Fruit fly (Drosophila melanogaster): ENCODE data around the gene L2HGDH.

The L2HGDH gene

DNA sequence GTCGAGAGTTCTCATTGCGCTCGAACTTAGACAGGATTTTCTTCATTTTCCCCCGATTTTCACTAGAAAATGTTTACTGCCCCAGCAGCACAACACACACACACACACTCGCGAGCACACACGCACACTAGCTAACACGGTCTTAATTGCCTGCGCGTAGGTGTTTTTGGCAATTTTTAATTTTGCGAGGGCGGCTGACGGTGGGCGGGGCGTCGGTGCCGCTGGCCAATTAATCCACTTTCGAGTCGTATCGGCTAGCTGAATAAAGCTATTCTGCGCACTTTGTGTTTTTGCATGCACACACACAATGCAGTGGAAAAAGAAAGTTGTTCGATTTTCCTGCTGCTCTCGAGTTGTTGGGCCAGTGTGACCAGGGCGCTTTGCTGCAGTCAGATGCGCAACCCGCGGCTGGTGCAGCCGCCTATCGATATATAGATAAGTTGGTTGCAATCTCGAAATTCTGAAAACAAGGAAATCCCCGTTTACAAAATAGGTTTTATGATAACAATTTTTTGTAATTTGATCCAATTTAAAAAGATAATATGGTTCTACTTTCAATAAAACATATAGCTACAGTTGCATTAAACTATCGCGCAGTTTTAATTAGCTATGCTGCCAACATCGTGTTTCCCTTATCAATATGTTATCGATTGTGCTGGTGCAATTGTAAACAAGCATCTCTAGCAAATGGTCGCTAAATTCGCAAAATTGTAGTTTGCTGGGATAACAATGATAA lies 5.7 kb downstream of the L2HGDH start, which contains the start of the genes Nak and Tango6:
Gene Nak (minus strand): TSS at position 375 of the 736 bp plus-strand sequence.
Gene Tango6 (plus strand): TSS at position 659 of the 736 bp plus-strand sequence.
- TF ChIP-seq EcR (GFP tag; optimal IDR thresholded peaks at IDR 0.05) (no peak), CG8478 (optimal IDR thresholded peaks at IDR 0.05) (peak; percentile 14), usp (GFP tag; optimal IDR thresholded peaks at IDR 0.05) (no peak), pan (optimal IDR thresholded peaks at IDR 0.05) (no peak)

- TF ChIP-seq usp (GFP tag; optimal IDR thresholded peaks at IDR 0.05) (no peak), psq (optimal IDR thresholded peaks at IDR 0.05) (no peak), pan (optimal IDR thresholded peaks at IDR 0.05) (no peak), CG8478 (optimal IDR thresholded peaks at IDR 0.05) (no peak), Dll (optimal IDR thresholded peaks at IDR 0.05) (no peak), EcR (GFP tag; optimal IDR thresholded peaks at IDR 0.05) (no peak)
These were observed 6.4 kb downstream of the L2HGDH start for dm6 chr2L:18967897-18968296.

DNA sequence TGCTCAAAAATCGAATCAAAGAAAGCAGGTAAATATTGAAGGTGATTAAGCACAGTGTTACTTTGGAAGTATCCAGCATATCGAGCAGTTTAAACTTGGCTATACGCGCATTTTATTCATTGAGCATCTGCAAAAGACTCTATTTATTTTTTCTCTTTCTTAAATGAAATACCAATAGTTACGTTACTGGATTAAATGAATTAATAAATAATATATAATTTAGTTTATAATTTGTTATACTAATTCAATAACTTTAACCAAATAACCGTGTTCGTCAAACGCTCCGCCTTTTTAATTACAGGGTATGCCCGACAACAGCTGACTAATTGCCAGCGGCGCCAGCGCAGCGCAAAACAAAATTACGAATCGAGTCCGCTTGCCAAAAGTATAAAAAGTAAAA lies 7.4 kb downstream of the L2HGDH start:
- TF ChIP-seq pan (optimal IDR thresholded peaks at IDR 0.05): peak; percentile 63
- no peak for TF ChIP-seq usp (GFP tag; optimal IDR thresholded peaks at IDR 0.05)
- TF ChIP-seq EcR (GFP tag; optimal IDR thresholded peaks at IDR 0.05): no peak
- TF ChIP-seq psq (optimal IDR thresholded peaks at IDR 0.05): no peak

DNA sequence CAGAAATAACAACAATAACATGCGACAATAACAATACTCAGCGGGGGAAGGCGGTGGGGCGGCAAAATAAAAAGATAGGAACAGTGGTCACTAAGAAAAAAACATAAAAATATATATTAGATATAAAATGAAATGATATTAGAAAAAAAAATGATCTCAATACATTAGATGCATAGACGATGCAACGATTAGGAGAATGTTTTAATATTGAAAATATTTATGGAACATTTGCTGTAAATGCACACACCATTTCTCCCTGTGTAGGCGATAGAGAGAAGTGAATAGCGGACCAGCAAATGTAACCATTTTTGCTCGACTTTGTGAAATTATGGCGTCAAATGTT lies 8.1 kb downstream of the L2HGDH start:
- TF ChIP-seq Dll (optimal IDR thresholded peaks at IDR 0.05) (no peak), pan (optimal IDR thresholded peaks at IDR 0.05) (no peak), psq (optimal IDR thresholded peaks at IDR 0.05) (no peak)

dm6 chr2L:18965367-18966213 lies 8.7 kb downstream of the L2HGDH start:
- peak; percentile 59 for TF ChIP-seq pan (optimal IDR thresholded peaks at IDR 0.05)
- TF ChIP-seq usp (GFP tag; optimal IDR thresholded peaks at IDR 0.05): no peak

DNA sequence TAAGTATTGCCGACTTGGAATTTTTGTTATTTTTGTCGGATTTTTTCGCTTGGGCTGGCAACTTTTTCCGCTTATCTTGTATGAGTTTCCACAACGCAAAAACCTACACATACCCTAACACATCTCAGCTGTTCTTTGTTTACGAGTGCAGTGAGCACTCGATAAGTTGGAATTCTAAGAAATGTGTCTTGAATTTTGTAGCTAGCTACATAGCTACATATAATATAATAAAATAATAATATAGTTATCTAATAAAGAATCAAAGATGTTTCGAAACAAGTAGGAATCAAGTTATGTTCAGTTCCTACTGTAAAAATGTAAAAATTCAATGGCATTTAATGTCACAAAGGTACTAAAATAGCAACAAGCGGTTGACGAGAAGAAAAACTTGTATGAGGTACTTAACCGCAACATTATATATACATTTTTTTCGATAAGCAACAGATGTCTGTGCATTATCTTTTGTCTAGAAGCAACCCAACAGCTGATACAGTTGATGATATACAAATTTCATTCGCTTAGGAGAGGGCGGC lies 17.0 kb downstream of the L2HGDH start, which contains the start of gene Bhmt:
Gene Bhmt (minus strand): TSS at position 170 of the 533 bp plus-strand sequence.
- TF ChIP-seq CG8478 (optimal IDR thresholded peaks at IDR 0.05): no peak

- peak; percentile 7 for TF ChIP-seq pan (optimal IDR thresholded peaks at IDR 0.05)
- TF ChIP-seq usp (GFP tag; optimal IDR thresholded peaks at IDR 0.05): no peak
- no peak for TF ChIP-seq CG8478 (optimal IDR thresholded peaks at IDR 0.05)
- no peak for TF ChIP-seq Dll (optimal IDR thresholded peaks at IDR 0.05)
- TF ChIP-seq psq (optimal IDR thresholded peaks at IDR 0.05): no peak
- TF ChIP-seq EcR (GFP tag; optimal IDR thresholded peaks at IDR 0.05): no peak
These were observed 18.6 kb downstream of the L2HGDH start for dm6 chr2L:18955666-18956065.

dm6 chr2L:18954255-18954715 lies 20.0 kb downstream of the L2HGDH start, which contains the start of gene CG10621:
Gene CG10621 (minus strand): TSS chr2L:18954431.
- TF ChIP-seq EcR (GFP tag; optimal IDR thresholded peaks at IDR 0.05) (no peak), psq (optimal IDR thresholded peaks at IDR 0.05) (no peak), pan (optimal IDR thresholded peaks at IDR 0.05) (no peak), CG8478 (optimal IDR thresholded peaks at IDR 0.05) (no peak), Dll (optimal IDR thresholded peaks at IDR 0.05) (no peak), usp (GFP tag; optimal IDR thresholded peaks at IDR 0.05) (no peak)

DNA sequence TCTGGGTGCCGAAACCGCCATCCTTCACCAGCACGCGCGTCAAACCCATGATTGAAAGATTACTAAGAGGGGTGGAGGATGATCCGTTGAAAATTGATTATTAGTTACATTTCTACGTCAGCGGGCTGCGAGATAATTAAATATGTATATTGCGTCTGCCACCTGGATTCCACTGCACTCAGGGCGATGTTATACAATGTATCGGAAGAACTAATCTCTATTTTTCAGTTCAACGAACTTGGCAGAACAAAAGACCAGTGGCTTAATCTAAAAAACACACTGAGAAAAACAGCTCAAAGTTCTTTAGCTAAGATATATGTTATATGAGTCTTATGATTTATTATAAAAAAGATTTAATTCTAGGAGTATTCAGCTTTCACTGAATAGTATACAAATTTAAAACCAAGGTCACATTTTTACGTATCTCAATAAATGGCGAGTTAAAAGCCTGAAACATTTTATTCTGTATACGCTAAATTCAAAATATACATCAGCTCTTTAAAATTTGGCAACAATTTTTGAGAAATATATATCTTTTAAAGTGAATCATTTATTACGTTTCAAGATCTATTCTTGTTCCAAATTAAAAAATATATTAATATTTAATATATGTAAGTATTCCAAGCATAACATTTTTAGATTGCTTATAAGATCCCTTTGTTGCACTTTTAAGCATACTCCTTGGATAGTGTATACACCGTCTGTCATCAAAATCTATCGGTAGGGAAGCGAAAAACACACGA lies 20.6 kb downstream of the L2HGDH start:
- no peak for TF ChIP-seq Dll (optimal IDR thresholded peaks at IDR 0.05)
- TF ChIP-seq psq (optimal IDR thresholded peaks at IDR 0.05): no peak
- no peak for TF ChIP-seq usp (GFP tag; optimal IDR thresholded peaks at IDR 0.05)
- TF ChIP-seq pan (optimal IDR thresholded peaks at IDR 0.05): no peak
- no peak for TF ChIP-seq EcR (GFP tag; optimal IDR thresholded peaks at IDR 0.05)
- TF ChIP-seq CG8478 (optimal IDR thresholded peaks at IDR 0.05): no peak

- TF ChIP-seq EcR (GFP tag; optimal IDR thresholded peaks at IDR 0.05): no peak
These were observed 22.6 kb downstream of the L2HGDH start, which contains the start of gene Nedd8 for dm6 chr2L:18951674-18952073. Gene Nedd8 (minus strand): TSS chr2L:18951837.

dm6 chr2L:18948724-18949108 lies 25.5 kb downstream of the L2HGDH start, which contains the start of gene CG10428:
Gene CG10428 (plus strand): TSS chr2L:18948884.
- TF ChIP-seq CG8478 (optimal IDR thresholded peaks at IDR 0.05): no peak
- no peak for TF ChIP-seq pan (optimal IDR thresholded peaks at IDR 0.05)
- no peak for TF ChIP-seq Dll (optimal IDR thresholded peaks at IDR 0.05)
- no peak for TF ChIP-seq usp (GFP tag; optimal IDR thresholded peaks at IDR 0.05)

dm6 chr2L:18948065-18948723 lies 26.1 kb downstream of the L2HGDH start:
- TF ChIP-seq Dll (optimal IDR thresholded peaks at IDR 0.05): no peak
- no peak for TF ChIP-seq EcR (GFP tag; optimal IDR thresholded peaks at IDR 0.05)
- TF ChIP-seq psq (optimal IDR thresholded peaks at IDR 0.05): no peak
- TF ChIP-seq CG8478 (optimal IDR thresholded peaks at IDR 0.05): no peak
- no peak for TF ChIP-seq pan (optimal IDR thresholded peaks at IDR 0.05)
- no peak for TF ChIP-seq usp (GFP tag; optimal IDR thresholded peaks at IDR 0.05)

Measured in whole organism.